Fruit fly (Drosophila melanogaster): ENCODE data around the gene Atg14.

- peak; percentile 35 for TF ChIP-seq dsx (GFP tag; optimal IDR thresholded peaks at IDR 0.05; ENCODE audit: poor library complexity, severe bottlenecking)
- TF ChIP-seq fd59A (GFP tag; optimal IDR thresholded peaks at IDR 0.05): no peak
- peak; percentile 52 for TF ChIP-seq Lpt (GFP tag; optimal IDR thresholded peaks at IDR 0.05)
- TF ChIP-seq svp (GFP tag): no peak
- peak; percentile 40 for TF ChIP-seq Sox14 (GFP tag; optimal IDR thresholded peaks at IDR 0.05)
- no peak for TF ChIP-seq Ets21C (GFP tag; optimal IDR thresholded peaks at IDR 0.05)
- TF ChIP-seq CG8119 (GFP tag; IDR thresholded peaks at IDR 0.05): 0 out of 3 replicates have a peak, but pooled peaks have one; percentile 27
- TF ChIP-seq fkh (GFP tag; optimal IDR thresholded peaks at IDR 0.05): no peak
- no peak for TF ChIP-seq Gug (GFP tag; IDR thresholded peaks at IDR 0.05)
These were observed 43.4 kb upstream of the Atg14 start for dm6 chr3R:29072834-29073233.

Measured in whole organism, prepupa.